Worm (Caenorhabditis elegans) whole organism, L1 larva: ENCODE data around the gene srg-38.
A peak's percentile ranks its signal among the peaks of the same experiment; 100 is the strongest.

ENCODE experiments used
- C04F5.9 ChIP-seq: sonication (generic microtip); optimal IDR thresholded peaks from 2 replicates; lab custom pipeline; 2016; ENCODE audit warnings: missing genetic modification characterization, missing compliant biosample characterization
- Y116A8C.19 ChIP-seq: sonication (generic microtip); optimal IDR thresholded peaks from 2 replicates; lab custom pipeline; 2016; ENCODE audit warnings: missing compliant biosample characterization, missing genetic modification characterization, borderline replicate concordance
- aha-1 ChIP-seq: fragments of 150-350 bp; optimal IDR thresholded peaks from 2 replicates; lab custom pipeline; 2014; ENCODE audit warnings: missing biosample characterization, missing genetic modification characterization
- alr-1 ChIP-seq: fragments of 200-800 bp; sonication (Bioruptor generic); optimal IDR thresholded peaks from 2 replicates; lab custom pipeline; 2018; ENCODE audit warnings: borderline replicate concordance, mild to moderate bottlenecking, missing genetic modification characterization, missing compliant biosample characterization
- aly-2 ChIP-seq: fragments of 150-350 bp; optimal IDR thresholded peaks from 2 replicates; lab custom pipeline; 2014; ENCODE audit warnings: missing biosample characterization, missing genetic modification characterization
- ama-1 ChIP-seq: fragments of 150-350 bp; optimal IDR thresholded peaks from 2 replicates; lab custom pipeline; 2014
- ceh-63 ChIP-seq: fragments of 200-800 bp; sonication (Bioruptor generic); optimal IDR thresholded peaks from 2 replicates; lab custom pipeline; 2018; ENCODE audit warnings: mild to moderate bottlenecking, missing genetic modification characterization, missing compliant biosample characterization
- ceh-8 ChIP-seq: fragments of 200-800 bp; sonication (Bioruptor generic); optimal IDR thresholded peaks from 2 replicates; lab custom pipeline; 2018; ENCODE audit warnings: mild to moderate bottlenecking, missing genetic modification characterization, moderate library complexity, missing compliant biosample characterization
- ceh-88 ChIP-seq: fragments of 200-800 bp; sonication (Bioruptor generic); IDR thresholded peaks from 2 replicates; pipeline ENCODE4 v1.3.6; 2022; ENCODE audit warnings: missing genetic modification characterization, missing compliant biosample characterization
- ces-1 ChIP-seq: fragments of 150-350 bp; optimal IDR thresholded peaks from 2 replicates; lab custom pipeline; 2014; ENCODE audit warnings: missing biosample characterization, missing genetic modification reagents, missing genetic modification characterization
- dpl-1 ChIP-seq, 3 experiments: fragments of 150-350 bp in 2 of 3; sonication (generic microtip) in 1 of 3; optimal IDR thresholded peaks; 2 replicates each; lab custom pipeline; 2014 to 2017; ENCODE audit warnings: missing biosample characterization in 3 of 3, missing genetic modification characterization in 3 of 3, missing genetic modification reagents in 3 of 3
- efl-1 ChIP-seq, 4 experiments: fragments of 150-350 bp; optimal IDR thresholded peaks in 3 of 4; peaks in 1 of 4; 1 replicate in 1 of 4; 2 replicates in 3 of 4; lab custom pipeline; 2014; ENCODE audit warnings: missing biosample characterization in 2 of 4, missing genetic modification characterization in 2 of 4, missing genetic modification reagents in 2 of 4
- efl-3 ChIP-seq: fragments of 200-800 bp; sonication (Bioruptor generic); optimal IDR thresholded peaks from 2 replicates; lab custom pipeline; 2018; ENCODE audit warnings: mild to moderate bottlenecking, missing genetic modification characterization, missing compliant biosample characterization
- egl-13 ChIP-seq: sonication (generic microtip); optimal IDR thresholded peaks from 2 replicates; lab custom pipeline; 2016; ENCODE audit warnings: missing genotype, missing genetic modification reagents, missing genetic modification characterization, missing compliant biosample characterization
- ets-5 ChIP-seq: fragments of 200-800 bp; sonication (Bioruptor generic); IDR thresholded peaks from 2 replicates; pipeline ENCODE4 v1.3.6; 2022; ENCODE audit warnings: missing genetic modification characterization, missing compliant biosample characterization
- fkh-4 ChIP-seq: sonication (generic microtip); optimal IDR thresholded peaks from 2 replicates; lab custom pipeline; 2016; ENCODE audit warnings: missing compliant biosample characterization, missing genetic modification characterization, borderline replicate concordance
- fos-1 ChIP-seq: fragments of 150-350 bp; optimal IDR thresholded peaks from 2 replicates; lab custom pipeline; 2014; ENCODE audit warnings: missing biosample characterization, missing genetic modification characterization
- hlh-17 ChIP-seq: fragments of 200-800 bp; sonication (Bioruptor generic); optimal IDR thresholded peaks from 2 replicates; lab custom pipeline; 2018; ENCODE audit warnings: missing genetic modification characterization, mild to moderate bottlenecking, missing compliant biosample characterization, moderate library complexity, borderline replicate concordance
- hlh-4 ChIP-seq: sonication (generic microtip); optimal IDR thresholded peaks from 2 replicates; lab custom pipeline; 2016; ENCODE audit warnings: mild to moderate bottlenecking, missing genetic modification characterization, missing compliant biosample characterization
- hpl-2 ChIP-seq: fragments of 150-350 bp; optimal IDR thresholded peaks from 2 replicates; lab custom pipeline; 2014; ENCODE audit warnings: missing biosample characterization, missing genetic modification reagents, missing genetic modification characterization
- irx-1 ChIP-seq: sonication (generic microtip); optimal IDR thresholded peaks from 2 replicates; lab custom pipeline; 2016; ENCODE audit warnings: missing genetic modification characterization, missing compliant biosample characterization
- jun-1 ChIP-seq: fragments of 150-350 bp; optimal IDR thresholded peaks from 2 replicates; lab custom pipeline; 2014; ENCODE audit warnings: missing biosample characterization, missing genetic modification reagents, missing genetic modification characterization
- lin-13 ChIP-seq: fragments of 150-350 bp; optimal IDR thresholded peaks from 2 replicates; lab custom pipeline; 2014; ENCODE audit warnings: missing biosample characterization, missing genetic modification reagents, missing genetic modification characterization
- lin-14 ChIP-seq: fragments of 200-800 bp; sonication (Bioruptor generic); optimal IDR thresholded peaks from 2 replicates; lab custom pipeline; 2018; ENCODE audit warnings: mild to moderate bottlenecking, missing genetic modification characterization, moderate library complexity, missing compliant biosample characterization
- lin-35 ChIP-seq, 2 experiments: fragments of 150-350 bp; optimal IDR thresholded peaks; 2 replicates each; lab custom pipeline; 2014; ENCODE audit warnings: missing biosample characterization in 2 of 2, missing genetic modification characterization in 2 of 2, missing genetic modification reagents in 2 of 2
- lin-39 ChIP-seq: fragments of 150-350 bp; optimal IDR thresholded peaks from 2 replicates; lab custom pipeline; 2014; ENCODE audit warnings: missing biosample characterization, missing genetic modification reagents, missing genetic modification characterization
- lir-3 ChIP-seq: sonication (generic microtip); optimal IDR thresholded peaks from 2 replicates; lab custom pipeline; 2016; ENCODE audit warnings: mild to moderate bottlenecking, missing genetic modification characterization, moderate library complexity, missing compliant biosample characterization; ENCODE audit not compliant: poor library complexity
- lsy-2 ChIP-seq, 2 experiments: fragments of 150-350 bp; optimal IDR thresholded peaks; 2 replicates each; lab custom pipeline; 2014; ENCODE audit warnings: missing biosample characterization in 2 of 2, missing genetic modification characterization in 2 of 2
- mab-9 ChIP-seq: fragments of 200-800 bp; sonication (Bioruptor generic); IDR thresholded peaks from 2 replicates; pipeline ENCODE4 v1.3.6; 2022; ENCODE audit warnings: missing genetic modification reagents, missing genetic modification characterization, missing compliant biosample characterization
- mef-2 ChIP-seq: fragments of 150-350 bp; optimal IDR thresholded peaks from 2 replicates; lab custom pipeline; 2014; ENCODE audit warnings: missing biosample characterization, missing genetic modification characterization
- mep-1 ChIP-seq: fragments of 150-350 bp; optimal IDR thresholded peaks from 2 replicates; lab custom pipeline; 2014; ENCODE audit warnings: missing biosample characterization, missing genetic modification characterization
- nhr-11 ChIP-seq: fragments of 150-350 bp; optimal IDR thresholded peaks from 2 replicates; lab custom pipeline; 2014; ENCODE audit warnings: missing biosample characterization, missing genetic modification characterization
- nhr-12 ChIP-seq: sonication (generic microtip); optimal IDR thresholded peaks from 2 replicates; lab custom pipeline; 2017; ENCODE audit warnings: missing biosample characterization, missing genetic modification characterization
- nhr-19 ChIP-seq: fragments of 200-800 bp; sonication (Bioruptor generic); conservative IDR thresholded peaks from 2 replicates; pipeline ENCODE4 v1.3.6; 2022; ENCODE audit warnings: missing genetic modification characterization, missing compliant biosample characterization
- nhr-20 ChIP-seq: sonication (generic microtip); optimal IDR thresholded peaks from 2 replicates; lab custom pipeline; 2016; ENCODE audit warnings: mild to moderate bottlenecking, missing genetic modification characterization, missing compliant biosample characterization
- nhr-237 ChIP-seq: fragments of 150-350 bp; optimal IDR thresholded peaks from 2 replicates; lab custom pipeline; 2014; ENCODE audit warnings: missing biosample characterization, missing genetic modification characterization
- nhr-28 ChIP-seq: fragments of 150-350 bp; optimal IDR thresholded peaks from 2 replicates; lab custom pipeline; 2014; ENCODE audit warnings: missing biosample characterization, missing genetic modification characterization
- nhr-71 ChIP-seq: sonication (generic microtip); optimal IDR thresholded peaks from 2 replicates; lab custom pipeline; 2016; ENCODE audit warnings: mild to moderate bottlenecking, missing genetic modification characterization, moderate library complexity, missing compliant biosample characterization
- nhr-85 ChIP-seq: sonication (generic microtip); peaks from one replicate; lab custom pipeline; 2016; ENCODE audit warnings: missing genetic modification characterization, inconsistent platforms, missing compliant biosample characterization
- pqm-1 ChIP-seq: sonication (generic microtip); optimal IDR thresholded peaks from 3 replicates; lab custom pipeline; 2017; ENCODE audit warnings: missing biosample characterization, missing genetic modification characterization
- skn-1 ChIP-seq: fragments of 150-350 bp; optimal IDR thresholded peaks from 2 replicates; lab custom pipeline; 2014; ENCODE audit warnings: missing biosample characterization, missing genetic modification characterization
- snpc-4 ChIP-seq: fragments of 150-350 bp; optimal IDR thresholded peaks from 2 replicates; lab custom pipeline; 2014; ENCODE audit warnings: missing biosample characterization, missing genetic modification characterization
- snu-23 ChIP-seq: sonication (generic microtip); optimal IDR thresholded peaks from 2 replicates; lab custom pipeline; 2016; ENCODE audit warnings: missing genetic modification characterization, missing compliant biosample characterization
- swsn-7 ChIP-seq: sonication (generic microtip); optimal IDR thresholded peaks from 2 replicates; lab custom pipeline; 2016; ENCODE audit warnings: missing genetic modification characterization, missing compliant biosample characterization
- tbx-2 ChIP-seq: sonication (generic microtip); optimal IDR thresholded peaks from 2 replicates; lab custom pipeline; 2016; ENCODE audit warnings: missing genetic modification characterization, missing compliant biosample characterization
- tlp-1 ChIP-seq: fragments of 150-350 bp; optimal IDR thresholded peaks from 2 replicates; lab custom pipeline; 2014; ENCODE audit warnings: missing biosample characterization, missing genetic modification characterization
- unc-130 ChIP-seq: fragments of 150-350 bp; optimal IDR thresholded peaks from 2 replicates; lab custom pipeline; 2017; ENCODE audit warnings: missing biosample characterization, missing genetic modification characterization, inconsistent platforms
- unc-62 ChIP-seq: fragments of 150-350 bp; optimal IDR thresholded peaks from 2 replicates; lab custom pipeline; 2014; ENCODE audit warnings: missing biosample characterization, missing genetic modification reagents, missing genetic modification characterization
- vab-15 ChIP-seq: sonication (generic microtip); optimal IDR thresholded peaks from 2 replicates; lab custom pipeline; 2017; ENCODE audit warnings: missing genotype, mild to moderate bottlenecking, missing genetic modification characterization, missing compliant biosample characterization
- xbp-1 ChIP-seq: sonication (generic microtip); optimal IDR thresholded peaks from 2 replicates; lab custom pipeline; 2016; ENCODE audit warnings: missing genetic modification characterization, missing compliant biosample characterization
- zag-1 ChIP-seq: fragments of 150-350 bp; optimal IDR thresholded peaks from 2 replicates; lab custom pipeline; 2014; ENCODE audit warnings: missing biosample characterization, missing genetic modification characterization
- zip-4 ChIP-seq: fragments of 200-800 bp; sonication (Bioruptor generic); optimal IDR thresholded peaks from 2 replicates; lab custom pipeline; 2018; ENCODE audit warnings: mild to moderate bottlenecking, missing genetic modification characterization, moderate library complexity, missing compliant biosample characterization
- ztf-11 ChIP-seq, 2 experiments: sonication (generic microtip); optimal IDR thresholded peaks; 2 replicates each; lab custom pipeline; 2016 to 2017; ENCODE audit warnings: missing genetic modification characterization in 2 of 2, missing biosample characterization in 1 of 2, missing compliant biosample characterization in 1 of 2
- ztf-4 ChIP-seq: fragments of 150-350 bp; optimal IDR thresholded peaks from 2 replicates; lab custom pipeline; 2014; ENCODE audit warnings: missing biosample characterization, missing genetic modification characterization

srg-38 gene

ce11 chrV:11174663-11175062 is 19.2 kb upstream of the srg-38 start:
- no peak for TF ChIP-seq jun-1 (tag; lab: Kevin White, UChicago)
- TF ChIP-seq zip-4, result no peak
- no peak for TF ChIP-seq nhr-28 (tag; lab: Kevin White, UChicago)
- TF ChIP-seq mep-1 (tag; lab: Kevin White, UChicago), result no peak
- TF ChIP-seq dpl-1 (GFP tag; optimal IDR thresholded peaks at IDR 0.05; lab: Kevin White, UChicago), result no peak
- TF ChIP-seq xbp-1 (tag; lab: Kevin White, UChicago), result no peak
- TF ChIP-seq fkh-4 (tag; lab: Kevin White, UChicago), result no peak
- no peak for TF ChIP-seq alr-1 (tag; lab: Kevin White, UChicago)
- no peak for TF ChIP-seq unc-130 (tag; lab: Kevin White, UChicago)
- TF ChIP-seq ztf-4, result no peak
- TF ChIP-seq lin-39 (tag; lab: Kevin White, UChicago), result no peak
- no peak for TF ChIP-seq vab-15
- no peak for TF ChIP-seq ceh-88 (GFP tag; lab: Robert Waterston, UW)
- no peak for TF ChIP-seq Y116A8C.19 (tag; lab: Kevin White, UChicago)
- no peak for TF ChIP-seq fos-1
- TF ChIP-seq pqm-1, result no peak
- TF ChIP-seq nhr-85 (tag; lab: Kevin White, UChicago), result no peak
- TF ChIP-seq mef-2 (tag; lab: Kevin White, UChicago), result no peak
- TF ChIP-seq lsy-2 (tag; optimal IDR thresholded peaks at IDR 0.05; lab: Kevin White, UChicago), result peak in 1 of 2 experiments; percentile 8
- TF ChIP-seq snpc-4 (tag; lab: Kevin White, UChicago), result peak; percentile 93
- no peak for TF ChIP-seq mab-9
- TF ChIP-seq ceh-8 (GFP tag; lab: Kevin White, UChicago), result no peak
- TF ChIP-seq nhr-237 (tag; lab: Kevin White, UChicago), result no peak
- TF ChIP-seq tlp-1 (tag; lab: Kevin White, UChicago), result no peak
- no peak for TF ChIP-seq C04F5.9
- peak; percentile 44 for TF ChIP-seq nhr-71 (tag; lab: Kevin White, UChicago)
- no peak for TF ChIP-seq aly-2 (tag; lab: Kevin White, UChicago)
- TF ChIP-seq zag-1 (tag; lab: Kevin White, UChicago), result no peak
- TF ChIP-seq unc-62 (GFP tag; lab: Kevin White, UChicago), result no peak
- TF ChIP-seq ztf-11 (tag; optimal IDR thresholded peaks at IDR 0.05; lab: Kevin White, UChicago), result no peak
- no peak for TF ChIP-seq hlh-17 (GFP tag; lab: Kevin White, UChicago)
- TF ChIP-seq nhr-19 (GFP tag; lab: Robert Waterston, UW), result peak; percentile 41
- TF ChIP-seq efl-1 (optimal IDR thresholded peaks at IDR 0.05; lab: Kevin White, UChicago), result peak in 1 of 2 experiments; percentile 2
- TF ChIP-seq efl-1 (GFP tag; optimal IDR thresholded peaks at IDR 0.05 in 1 of 2; lab: Kevin White, UChicago), result peak in 1 of 2 experiments; percentile 94
- TF ChIP-seq lir-3 (tag; lab: Kevin White, UChicago), result no peak
- no peak for TF ChIP-seq hlh-4 (tag; lab: Kevin White, UChicago)
- no peak for TF ChIP-seq irx-1
- peak; percentile 53 for TF ChIP-seq snu-23 (GFP tag; lab: Kevin White, UChicago)
- TF ChIP-seq aha-1 (tag; lab: Kevin White, UChicago), result no peak
- no peak for TF ChIP-seq tbx-2 (tag; lab: Kevin White, UChicago)
- no peak for TF ChIP-seq efl-3 (GFP tag; lab: Kevin White, UChicago)
- TF ChIP-seq nhr-12, result no peak
- no peak for TF ChIP-seq skn-1 (tag; lab: Kevin White, UChicago)
- TF ChIP-seq hpl-2 (GFP tag; lab: Kevin White, UChicago), result no peak
- TF ChIP-seq ceh-63, result no peak
- TF ChIP-seq ama-1 (lab: Kevin White, UChicago), result no peak
- TF ChIP-seq swsn-7 (tag; lab: Kevin White, UChicago), result peak; percentile 5
- TF ChIP-seq ces-1 (GFP tag; lab: Kevin White, UChicago), result no peak
- TF ChIP-seq nhr-20 (tag; lab: Kevin White, UChicago), result no peak
- no peak for TF ChIP-seq lin-13 (GFP tag; lab: Kevin White, UChicago)
- TF ChIP-seq lin-14 (GFP tag; lab: Kevin White, UChicago), result peak; percentile 34
- TF ChIP-seq nhr-11 (tag; lab: Kevin White, UChicago), result no peak
- TF ChIP-seq ets-5 (GFP tag; lab: Robert Waterston, UW), result no peak
- TF ChIP-seq egl-13 (tag; lab: Kevin White, UChicago), result no peak
- peak in 1 of 2 experiments; percentile 32 for TF ChIP-seq lin-35 (GFP tag; optimal IDR thresholded peaks at IDR 0.05; lab: Kevin White, UChicago)
